Worm (Caenorhabditis elegans) whole organism, late embryonic: ENCODE results near the gene fbxc-43.

Experiments
- C08G9.2 ChIP-seq: sonication (generic microtip); optimal IDR thresholded peaks from 2 replicates; lab custom pipeline; 2016; ENCODE audit warnings: mild to moderate bottlenecking, missing genetic modification characterization, moderate library complexity, missing compliant biosample characterization
- C38D4.7 ChIP-seq: fragments of 200-800 bp; sonication (Bioruptor generic); optimal IDR thresholded peaks from 2 replicates; lab custom pipeline; 2018; ENCODE audit warnings: mild to moderate bottlenecking, missing genetic modification characterization, moderate library complexity, missing compliant biosample characterization
- F13H6.1 ChIP-seq: sonication (generic microtip); optimal IDR thresholded peaks from 2 replicates; lab custom pipeline; 2016; ENCODE audit warnings: missing genetic modification characterization, missing compliant biosample characterization
- K02D7.2 ChIP-seq: sonication (generic microtip); optimal IDR thresholded peaks from 2 replicates; lab custom pipeline; 2017; ENCODE audit warnings: mild to moderate bottlenecking, missing genetic modification characterization, missing compliant biosample characterization
- K09A11.1 ChIP-seq: sonication (generic microtip); optimal IDR thresholded peaks from 2 replicates; lab custom pipeline; 2017; ENCODE audit warnings: antibody characterized with exemption, mild to moderate bottlenecking, missing genetic modification characterization, missing compliant biosample characterization; ENCODE audit not compliant: insufficient read depth
- ceh-18 ChIP-seq: sonication (generic microtip); optimal IDR thresholded peaks from 2 replicates; lab custom pipeline; 2016; ENCODE audit warnings: missing genetic modification characterization, missing compliant biosample characterization
- ceh-19 ChIP-seq: fragments of 200-800 bp; sonication (Bioruptor generic); optimal IDR thresholded peaks from 2 replicates; lab custom pipeline; 2018; ENCODE audit warnings: mild to moderate bottlenecking, missing genetic modification characterization, missing compliant biosample characterization
- ceh-2 ChIP-seq: sonication (generic microtip); optimal IDR thresholded peaks from 2 replicates; lab custom pipeline; 2016; ENCODE audit warnings: missing genotype, missing genetic modification characterization, missing compliant biosample characterization
- ceh-30 ChIP-seq: fragments of 150-350 bp; optimal IDR thresholded peaks from 2 replicates; lab custom pipeline; 2014; ENCODE audit warnings: missing biosample characterization, missing genetic modification characterization
- ceh-31 ChIP-seq: sonication (generic microtip); optimal IDR thresholded peaks from 2 replicates; lab custom pipeline; 2016; ENCODE audit warnings: missing genetic modification characterization, missing compliant biosample characterization
- ceh-34 ChIP-seq: sonication (generic microtip); optimal IDR thresholded peaks from 2 replicates; lab custom pipeline; 2016; ENCODE audit warnings: mild to moderate bottlenecking, missing genetic modification characterization, missing compliant biosample characterization
- ceh-6 ChIP-seq: fragments of 200-800 bp; sonication (Bioruptor generic); optimal IDR thresholded peaks from 2 replicates; lab custom pipeline; 2018; ENCODE audit warnings: mild to moderate bottlenecking, missing genetic modification characterization, missing compliant biosample characterization
- che-1 ChIP-seq: sonication (generic microtip); optimal IDR thresholded peaks from 2 replicates; lab custom pipeline; 2016; ENCODE audit warnings: mild to moderate bottlenecking, missing genetic modification characterization, missing compliant biosample characterization
- hlh-15 ChIP-seq: sonication (generic microtip); optimal IDR thresholded peaks from 2 replicates; lab custom pipeline; 2016; ENCODE audit warnings: missing genetic modification characterization, missing compliant biosample characterization
- hlh-8 ChIP-seq: sonication (generic microtip); optimal IDR thresholded peaks from 2 replicates; lab custom pipeline; 2016; ENCODE audit warnings: missing genotype, missing genetic modification characterization, missing compliant biosample characterization
- lim-6 ChIP-seq: sonication (generic microtip); optimal IDR thresholded peaks from 2 replicates; lab custom pipeline; 2016; ENCODE audit warnings: missing genetic modification characterization, missing compliant biosample characterization
- mec-3 ChIP-seq: sonication (generic microtip); optimal IDR thresholded peaks from 2 replicates; lab custom pipeline; 2016; ENCODE audit warnings: borderline replicate concordance, missing genetic modification characterization, missing compliant biosample characterization
- nfya-1 ChIP-seq: sonication (generic microtip); optimal IDR thresholded peaks from 2 replicates; lab custom pipeline; 2017; ENCODE audit warnings: missing genetic modification characterization, mild to moderate bottlenecking, missing compliant biosample characterization, antibody characterized with exemption, moderate library complexity
- nhr-11 ChIP-seq: fragments of 150-350 bp; optimal IDR thresholded peaks from 2 replicates; lab custom pipeline; 2014; ENCODE audit warnings: missing biosample characterization, missing genetic modification characterization
- odd-2 ChIP-seq: sonication (generic microtip); optimal IDR thresholded peaks from 2 replicates; lab custom pipeline; 2017; ENCODE audit warnings: antibody characterized with exemption, mild to moderate bottlenecking, missing genetic modification characterization, missing compliant biosample characterization
- pat-9 ChIP-seq: fragments of 200-800 bp; sonication (Bioruptor generic); optimal IDR thresholded peaks from 2 replicates; lab custom pipeline; 2018; ENCODE audit warnings: mild to moderate bottlenecking, missing genetic modification characterization, moderate library complexity, missing compliant biosample characterization
- pha-4 ChIP-seq: fragments of 150-350 bp; optimal IDR thresholded peaks from 2 replicates; lab custom pipeline; 2018; ENCODE audit warnings: missing biosample characterization, missing genetic modification reagents, missing genetic modification characterization
- pqm-1 ChIP-seq: sonication (generic microtip); optimal IDR thresholded peaks from 2 replicates; lab custom pipeline; 2016; ENCODE audit warnings: missing genetic modification characterization, missing compliant biosample characterization
- pros-1 ChIP-seq: fragments of 150-350 bp; optimal IDR thresholded peaks from 2 replicates; lab custom pipeline; 2014; ENCODE audit warnings: missing biosample characterization, missing genetic modification reagents, missing genetic modification characterization
- ref-2 ChIP-seq: sonication (generic microtip); optimal IDR thresholded peaks from 2 replicates; lab custom pipeline; 2016; ENCODE audit warnings: missing genetic modification characterization, missing compliant biosample characterization
- rnt-1 ChIP-seq: sonication (generic microtip); optimal IDR thresholded peaks from 2 replicates; lab custom pipeline; 2016; ENCODE audit warnings: missing genetic modification characterization, missing compliant biosample characterization
- sox-4 ChIP-seq: sonication (generic microtip); optimal IDR thresholded peaks from 2 replicates; lab custom pipeline; 2017; ENCODE audit warnings: mild to moderate bottlenecking, missing genetic modification characterization, inconsistent platforms, missing compliant biosample characterization
- tbx-2 ChIP-seq: sonication (generic microtip); optimal IDR thresholded peaks from 2 replicates; lab custom pipeline; 2016; ENCODE audit warnings: missing genetic modification characterization, missing compliant biosample characterization
- tbx-7 ChIP-seq: sonication (generic microtip); optimal IDR thresholded peaks from 2 replicates; lab custom pipeline; 2016; ENCODE audit warnings: missing genotype, missing genetic modification characterization, missing compliant biosample characterization
- ttx-3 ChIP-seq: sonication (generic microtip); optimal IDR thresholded peaks from 2 replicates; lab custom pipeline; 2016; ENCODE audit warnings: missing genetic modification reagents, missing genetic modification characterization, missing compliant biosample characterization
- unc-42 ChIP-seq: sonication (generic microtip); optimal IDR thresholded peaks from 2 replicates; lab custom pipeline; 2016; ENCODE audit warnings: missing genotype, missing genetic modification characterization, missing compliant biosample characterization
- unc-86 ChIP-seq: sonication (generic microtip); optimal IDR thresholded peaks from 2 replicates; lab custom pipeline; 2016; ENCODE audit warnings: missing genetic modification characterization, missing compliant biosample characterization
- zip-5 ChIP-seq: sonication (generic microtip); optimal IDR thresholded peaks from 2 replicates; lab custom pipeline; 2016; ENCODE audit warnings: missing genetic modification characterization, missing compliant biosample characterization

Gene fbxc-43

ce11 chrII:4230816-4231435 is 4.9 kb downstream of the fbxc-43 start, which contains the start of gene C16A11.10:
Gene C16A11.10 (plus strand): TSS chrII:4231385.
- TF ChIP-seq pros-1 (tag; lab: Kevin White, UChicago) (no peak), odd-2 (tag; lab: Kevin White, UChicago) (no peak), hlh-8 (tag; lab: Kevin White, UChicago) (no peak), zip-5 (tag; lab: Kevin White, UChicago) (no peak), nfya-1 (tag; lab: Kevin White, UChicago) (no peak), ttx-3 (tag; lab: Kevin White, UChicago) (no peak), unc-86 (tag; lab: Kevin White, UChicago) (no peak), nhr-11 (no peak)

ce11 chrII:4229106-4229708 is 6.6 kb downstream of the fbxc-43 start, which contains the start of gene C16A11.3:
Gene C16A11.3 (plus strand): TSS chrII:4229545.
- TF ChIP-seq nhr-11: no peak
- no peak for TF ChIP-seq sox-4 (tag; lab: Kevin White, UChicago)
- TF ChIP-seq ceh-19 (GFP tag; lab: Kevin White, UChicago): no peak
- no peak for TF ChIP-seq F13H6.1 (tag; lab: Kevin White, UChicago)
- TF ChIP-seq che-1: no peak
- no peak for TF ChIP-seq pha-4 (tag; lab: Kevin White, UChicago)
- TF ChIP-seq zip-5 (tag; lab: Kevin White, UChicago): no peak
- no peak for TF ChIP-seq lim-6 (tag; lab: Kevin White, UChicago)
- TF ChIP-seq ceh-6: no peak
- no peak for TF ChIP-seq C08G9.2 (tag; lab: Kevin White, UChicago)
- no peak for TF ChIP-seq pqm-1 (tag; lab: Kevin White, UChicago)

ce11 chrII:4228112-4228770 is 7.6 kb downstream of the fbxc-43 start:
- TF ChIP-seq ceh-34 (tag; lab: Kevin White, UChicago) (no peak), ref-2 (tag; lab: Kevin White, UChicago) (no peak), ceh-30 (no peak), tbx-7 (tag; lab: Kevin White, UChicago) (no peak), pha-4 (tag; lab: Kevin White, UChicago) (no peak), mec-3 (tag; lab: Kevin White, UChicago) (no peak), zip-5 (tag; lab: Kevin White, UChicago) (no peak), pros-1 (tag; lab: Kevin White, UChicago) (no peak), unc-86 (tag; lab: Kevin White, UChicago) (no peak), hlh-8 (tag; lab: Kevin White, UChicago) (no peak), rnt-1 (tag; lab: Kevin White, UChicago) (no peak), ceh-2 (tag; lab: Kevin White, UChicago) (no peak)

- TF ChIP-seq ceh-6 (no peak), K09A11.1 (tag; lab: Kevin White, UChicago) (no peak), nfya-1 (tag; lab: Kevin White, UChicago) (no peak), pha-4 (tag; lab: Kevin White, UChicago) (no peak), K02D7.2 (no peak), pqm-1 (tag; lab: Kevin White, UChicago) (no peak)
Observed at ce11 chrII:4226598-4227096, 9.1 kb downstream of the fbxc-43 start, which contains the start of gene C16A11.4. Gene C16A11.4 (plus strand): TSS chrII:4227046.

ce11 chrII:4222983-4223382 is 12.8 kb downstream of the fbxc-43 start, which contains the start of gene C16A11.5:
Gene C16A11.5 (plus strand): TSS chrII:4223305.
- TF ChIP-seq nfya-1 (tag; lab: Kevin White, UChicago): no peak
- no peak for TF ChIP-seq C38D4.7
- TF ChIP-seq unc-86 (tag; lab: Kevin White, UChicago): no peak
- no peak for TF ChIP-seq unc-42 (tag; lab: Kevin White, UChicago)
- TF ChIP-seq tbx-2 (tag; lab: Kevin White, UChicago): no peak
- TF ChIP-seq C08G9.2 (tag; lab: Kevin White, UChicago): no peak
- TF ChIP-seq ceh-31 (tag; lab: Kevin White, UChicago): no peak
- TF ChIP-seq che-1: no peak
- TF ChIP-seq hlh-15 (tag; lab: Kevin White, UChicago): no peak
- TF ChIP-seq nhr-11: no peak
- TF ChIP-seq sox-4 (tag; lab: Kevin White, UChicago): no peak
- no peak for TF ChIP-seq ceh-18
- TF ChIP-seq pat-9 (tag; lab: Kevin White, UChicago): no peak
